Worm (Caenorhabditis elegans): ENCODE measurements around the gene mcm-5.

DNA sequence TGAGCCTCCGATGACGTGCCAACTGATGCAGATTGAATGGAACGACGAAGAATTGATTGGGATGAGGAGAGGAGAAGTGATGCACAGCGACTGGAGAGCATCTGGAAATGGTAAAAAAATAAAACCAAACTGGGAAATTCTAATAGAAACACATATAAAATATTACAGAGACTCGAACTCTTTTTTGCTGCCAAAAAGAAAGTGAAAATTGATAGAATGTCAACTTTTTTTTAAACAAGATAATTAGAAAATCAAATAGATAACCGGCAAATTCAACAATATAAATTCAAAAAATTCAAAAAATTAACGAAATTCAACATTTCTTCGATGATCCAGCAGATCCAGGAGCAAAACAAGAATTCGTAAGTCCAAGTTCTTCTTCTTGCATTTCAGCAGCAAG, 47.6 kb downstream of the mcm-5 start, which contains the start of gene mrpl-21:
- TF ChIP-seq dpl-1 (GFP tag; optimal IDR thresholded peaks at IDR 0.05) (no peak), ceh-91 (GFP tag; IDR thresholded peaks at IDR 0.05) (no peak), chd-7 (tag; optimal IDR thresholded peaks at IDR 0.05) (no peak), efl-1 (GFP tag; optimal IDR thresholded peaks at IDR 0.05) (no peak)

Data from whole organism, young adult.